Fruit fly (Drosophila melanogaster) whole organism, embryonic: ENCODE data around the gene CG12698.

Experiments
- Asciz ChIP-seq: fragments of 200-800 bp; sonication (Bioruptor generic); optimal IDR thresholded peaks from 2 replicates; lab custom pipeline; 2017; ENCODE audit warnings: missing biosample characterization, mild to moderate bottlenecking, missing genetic modification characterization, missing genetic modification reagents
- CG10979 ChIP-seq: fragments of 200-800 bp; sonication (Bioruptor generic); optimal IDR thresholded peaks from 2 replicates; lab custom pipeline; 2018; ENCODE audit warnings: missing biosample characterization, mild to moderate bottlenecking, missing genetic modification characterization, moderate library complexity
- CG15479 ChIP-seq: fragments of 200-800 bp; sonication (Bioruptor generic); optimal IDR thresholded peaks from 3 replicates; lab custom pipeline; 2019; ENCODE audit warnings: missing biosample characterization, mild to moderate bottlenecking, missing genetic modification characterization, moderate library complexity
- CG15514 ChIP-seq: fragments of 200-800 bp; sonication (Bioruptor generic); optimal IDR thresholded peaks from 3 replicates; lab custom pipeline; 2017; ENCODE audit warnings: missing biosample characterization, missing genetic modification characterization, mild to moderate bottlenecking, moderate library complexity, missing genetic modification reagents
- CG15601 ChIP-seq: fragments of 200-800 bp; sonication (Bioruptor generic); optimal IDR thresholded peaks from 3 replicates; lab custom pipeline; 2019; ENCODE audit warnings: missing biosample characterization, mild to moderate bottlenecking, missing genetic modification characterization, moderate library complexity
- CG1603 ChIP-seq: fragments of 200-800 bp; sonication (Bioruptor generic); optimal IDR thresholded peaks from 2 replicates; lab custom pipeline; 2019; ENCODE audit warnings: missing biosample characterization, mild to moderate bottlenecking, missing genetic modification characterization, moderate library complexity
- CG17186 ChIP-seq: fragments of 200-800 bp; sonication (Bioruptor generic); optimal IDR thresholded peaks from 3 replicates; lab custom pipeline; 2017; ENCODE audit warnings: missing biosample characterization, missing genetic modification reagents, missing genetic modification characterization
- CG17802 ChIP-seq: fragments of 200-800 bp; sonication (Bioruptor generic); optimal IDR thresholded peaks from 2 replicates; lab custom pipeline; 2018; ENCODE audit warnings: missing biosample characterization, mild to moderate bottlenecking, missing genetic modification characterization, moderate library complexity
- CG2129 ChIP-seq: fragments of 200-800 bp; sonication (Bioruptor generic); IDR thresholded peaks from 2 replicates; pipeline ENCODE4 v1.3.6; 2022; ENCODE audit warnings: missing biosample characterization, missing genetic modification characterization; ENCODE audit not compliant: partially characterized antibody
- CG2199 ChIP-seq: fragments of 200-800 bp; sonication (Bioruptor generic); IDR thresholded peaks from 3 replicates; pipeline ENCODE4 v1.3.6; 2022; ENCODE audit warnings: missing biosample characterization, missing genetic modification characterization
- CG31224 ChIP-seq: fragments of 200-800 bp; sonication (Bioruptor generic); IDR thresholded peaks from 2 replicates; pipeline ENCODE4 v1.3.6; 2022; ENCODE audit warnings: missing biosample characterization, missing genetic modification characterization
- CG32772 ChIP-seq: fragments of 200-800 bp; sonication (Bioruptor generic); IDR thresholded peaks from 2 replicates; pipeline ENCODE4 v1.3.6; 2022; ENCODE audit warnings: missing biosample characterization, missing genetic modification characterization
- CG34376 ChIP-seq: fragments of 200-800 bp; sonication (Bioruptor generic); optimal IDR thresholded peaks from 2 replicates; lab custom pipeline; 2018; ENCODE audit warnings: missing biosample characterization, mild to moderate bottlenecking, missing genetic modification characterization
- CG6813 ChIP-seq: fragments of 200-800 bp; sonication (Bioruptor generic); optimal IDR thresholded peaks from 2 replicates; lab custom pipeline; 2017; ENCODE audit warnings: missing biosample characterization, missing genetic modification characterization, mild to moderate bottlenecking, moderate library complexity, missing genetic modification reagents
- CrebB ChIP-seq: fragments of 200-800 bp; sonication (Bioruptor generic); optimal IDR thresholded peaks from 3 replicates; lab custom pipeline; 2018; ENCODE audit warnings: missing biosample characterization, mild to moderate bottlenecking, missing genetic modification characterization
- Deaf1 ChIP-seq: fragments of 200-800 bp; optimal IDR thresholded peaks from 3 replicates; lab custom pipeline; 2019; ENCODE audit warnings: missing biosample characterization, mild to moderate bottlenecking, missing genetic modification characterization, moderate library complexity
- Dll ChIP-seq: fragments of 200-800 bp; sonication (Bioruptor generic); IDR thresholded peaks from 4 replicates; pipeline ENCODE4 v1.3.6; 2022; ENCODE audit warnings: missing biosample characterization, missing genetic modification characterization; ENCODE audit not compliant: partially characterized antibody
- HLHmδ ChIP-seq: fragments of 200-800 bp; sonication (Bioruptor generic); optimal IDR thresholded peaks from 2 replicates; lab custom pipeline; 2018; ENCODE audit warnings: missing biosample characterization, mild to moderate bottlenecking, missing genetic modification characterization, moderate library complexity
- Hand ChIP-seq: fragments of 200-800 bp; sonication (Bioruptor generic); optimal IDR thresholded peaks from 2 replicates; lab custom pipeline; 2017; ENCODE audit warnings: mild to moderate bottlenecking, missing biosample characterization, missing genetic modification reagents, missing genetic modification characterization
- MBD-R2 ChIP-seq: fragments of 200-800 bp; sonication (Bioruptor generic); IDR thresholded peaks from 2 replicates; pipeline ENCODE4 v1.3.6; 2022; ENCODE audit warnings: missing biosample characterization, missing genetic modification characterization
- Mad ChIP-seq: fragments of 200-800 bp; sonication (Bioruptor generic); optimal IDR thresholded peaks from 2 replicates; lab custom pipeline; 2016; ENCODE audit warnings: missing biosample characterization, missing genetic modification characterization
- Scr ChIP-seq: fragments of 200-800 bp; sonication (Bioruptor generic); IDR thresholded peaks from 2 replicates; pipeline ENCODE4 v1.3.6; 2022; ENCODE audit warnings: missing biosample characterization, missing genetic modification characterization; ENCODE audit not compliant: partially characterized antibody
- Tbp ChIP-seq: fragments of >200 bp; optimal IDR thresholded peaks from 2 replicates; lab custom pipeline; 2018; ENCODE audit warnings: missing biosample characterization, missing genetic modification characterization
- crc ChIP-seq: fragments of 200-800 bp; sonication (Bioruptor generic); optimal IDR thresholded peaks from 2 replicates; lab custom pipeline; 2016; ENCODE audit warnings: missing biosample characterization, missing genetic modification characterization
- dimm ChIP-seq: fragments of 200-800 bp; sonication (Bioruptor generic); IDR thresholded peaks from 2 replicates; pipeline ENCODE4 v1.3.6; 2022; ENCODE audit warnings: missing biosample characterization, missing genetic modification characterization
- exex ChIP-seq: fragments of 200-800 bp; sonication (Bioruptor generic); optimal IDR thresholded peaks from 4 replicates; lab custom pipeline; 2018; ENCODE audit warnings: missing biosample characterization, mild to moderate bottlenecking, missing genetic modification characterization, moderate library complexity
- fd3F ChIP-seq: fragments of 200-800 bp; sonication (Bioruptor generic); optimal IDR thresholded peaks from 2 replicates; lab custom pipeline; 2018; ENCODE audit warnings: missing biosample characterization, mild to moderate bottlenecking, missing genetic modification characterization, moderate library complexity
- fd96Cb ChIP-seq: fragments of 200-800 bp; sonication (Bioruptor generic); optimal IDR thresholded peaks from 2 replicates; lab custom pipeline; 2018; ENCODE audit warnings: missing biosample characterization, mild to moderate bottlenecking, missing genetic modification characterization, moderate library complexity
- hb ChIP-seq: fragments of 200-800 bp; sonication (Bioruptor generic); IDR thresholded peaks from 3 replicates; pipeline ENCODE4 v1.3.6; 2022; ENCODE audit warnings: missing biosample characterization, missing genetic modification characterization; ENCODE audit not compliant: partially characterized antibody
- mirr ChIP-seq: fragments of 200-800 bp; sonication (Bioruptor generic); optimal IDR thresholded peaks from 3 replicates; lab custom pipeline; 2018; ENCODE audit warnings: missing biosample characterization, mild to moderate bottlenecking, missing genetic modification characterization
- nom ChIP-seq: fragments of 200-800 bp; sonication (Bioruptor generic); optimal IDR thresholded peaks from 2 replicates; lab custom pipeline; 2017; ENCODE audit warnings: missing biosample characterization, missing genetic modification characterization, mild to moderate bottlenecking, moderate library complexity, missing genetic modification reagents
- otp ChIP-seq: fragments of 200-800 bp; sonication (Bioruptor generic); IDR thresholded peaks from 3 replicates; pipeline ENCODE4, ENCODE4 v1.3.6; 2022; ENCODE audit warnings: missing biosample characterization, missing genetic modification characterization
- ranshi ChIP-seq: fragments of 200-800 bp; sonication (Bioruptor generic); IDR thresholded peaks from 2 replicates; pipeline ENCODE4 v1.3.6; 2022; ENCODE audit warnings: missing biosample characterization, missing genetic modification characterization
- sc ChIP-seq, 3 experiments: fragments of >200 bp in 2 of 3; fragments of 200-800 bp in 1 of 3; sonication (Bioruptor generic) in 1 of 3; optimal IDR thresholded peaks; 2 replicates in 2 of 3; 3 replicates in 1 of 3; lab custom pipeline; 2017; ENCODE audit warnings: mild to moderate bottlenecking in 1 of 3, missing biosample characterization in 1 of 3, missing genetic modification characterization in 1 of 3, missing genetic modification reagents in 1 of 3
- sob ChIP-seq: fragments of 200-800 bp; sonication (Bioruptor generic); IDR thresholded peaks from 2 replicates; pipeline ENCODE4 v1.3.6; 2022; ENCODE audit warnings: missing biosample characterization, missing genetic modification characterization
- sqz ChIP-seq: fragments of 200-800 bp; sonication (Bioruptor generic); optimal IDR thresholded peaks from 3 replicates; lab custom pipeline; 2018; ENCODE audit warnings: missing biosample characterization, mild to moderate bottlenecking, missing genetic modification characterization
- tgo ChIP-seq: fragments of 200-800 bp; sonication (Bioruptor generic); IDR thresholded peaks from 3 replicates; pipeline ENCODE4 v1.3.6; 2022; ENCODE audit warnings: missing biosample characterization, missing genetic modification characterization

CG12698 gene

dm6 chrX:16005066-16005465 lies 881 bp upstream of the CG12698 start:
- TF ChIP-seq hb (no peak), CG15514 (GFP tag; lab: Kevin White, UChicago) (no peak), Asciz (GFP tag; lab: Kevin White, UChicago) (no peak), sqz (GFP tag; lab: Kevin White, UChicago) (peak; percentile 55), Mad (GFP tag; lab: Kevin White, UChicago) (no peak), CG2199 (GFP tag; lab: Robert Waterston, UW) (peak; percentile 55; the same call in 2 of the 3 replicates), sc (optimal IDR thresholded peaks at IDR 0.05; lab: Kevin White, UChicago) (no peak), sc (GFP tag; optimal IDR thresholded peaks at IDR 0.05; lab: Kevin White, UChicago) (no peak), tgo (no peak), fd3F (GFP tag; lab: Kevin White, UChicago) (no peak), dimm (GFP tag; lab: Robert Waterston, UW) (no peak), nom (GFP tag; lab: Kevin White, UChicago) (peak; percentile 7), CG34376 (GFP tag; lab: Kevin White, UChicago) (peak; percentile 11), Dll (GFP tag; lab: Robert Waterston, UW) (no peak), Deaf1 (tag; lab: Kevin White, UChicago) (peak; percentile 97), CG6813 (GFP tag; lab: Kevin White, UChicago) (no peak), HLHmδ (no peak), CG10979 (peak; percentile 7), CG15479 (GFP tag; lab: Kevin White, UChicago) (no peak), Tbp (GFP tag; lab: Kevin White, UChicago) (no peak)

dm6 chrX:16008814-16009213 lies 2.9 kb downstream of the CG12698 start, which contains the start of gene Muc14A:
Gene Muc14A (plus strand): TSS chrX:16009114.
- TF ChIP-seq CG2129 (GFP tag; lab: Robert Waterston, UW) = no peak
- TF ChIP-seq CG1603 (tag; lab: Kevin White, UChicago) = no peak
- TF ChIP-seq CG31224 = no peak
- no peak for TF ChIP-seq CrebB (tag; lab: Kevin White, UChicago)
- no peak for TF ChIP-seq MBD-R2 (GFP tag; lab: Robert Waterston, UW)
- no peak for TF ChIP-seq crc (GFP tag; lab: Kevin White, UChicago)
- TF ChIP-seq fd96Cb = no peak
- no peak for TF ChIP-seq mirr (GFP tag; lab: Kevin White, UChicago)
- TF ChIP-seq exex (tag; lab: Kevin White, UChicago) = no peak
- no peak for TF ChIP-seq sob (GFP tag; lab: Robert Waterston, UW)
- TF ChIP-seq CG17186 (GFP tag; lab: Kevin White, UChicago) = no peak
- TF ChIP-seq CG32772 = no peak
- TF ChIP-seq CG17802 = no peak
- TF ChIP-seq CG15601 (tag; lab: Kevin White, UChicago) = no peak
- no peak for TF ChIP-seq otp
- no peak for TF ChIP-seq ranshi (GFP tag; lab: Robert Waterston, UW)
- TF ChIP-seq Scr (GFP tag; lab: Robert Waterston, UW) = no peak
- TF ChIP-seq Hand (GFP tag; lab: Kevin White, UChicago) = no peak
- TF ChIP-seq, all 482 proteins: peak for 0
